Fruit fly (Drosophila melanogaster) whole organism, embryonic: ENCODE results near the gene eco.

Experiments
- Atf6 ChIP-seq: fragments of 200-800 bp; sonication (Bioruptor generic); IDR thresholded peaks from 2 replicates; pipeline ENCODE4 v1.3.6; 2022; ENCODE audit warnings: missing biosample characterization, missing genetic modification characterization
- CG11560 ChIP-seq: fragments of 200-800 bp; sonication (Bioruptor generic); IDR thresholded peaks from 3 replicates; pipeline ENCODE4 v1.3.6; 2022; ENCODE audit warnings: missing biosample characterization, missing genetic modification characterization
- CG1233 ChIP-seq: fragments of 200-800 bp; sonication (Bioruptor generic); optimal IDR thresholded peaks from 4 replicates; lab custom pipeline; 2018; ENCODE audit warnings: missing biosample characterization, mild to moderate bottlenecking, missing genetic modification characterization
- CG13775 ChIP-seq: fragments of 200-800 bp; sonication (Bioruptor generic); optimal IDR thresholded peaks from 3 replicates; lab custom pipeline; 2017; ENCODE audit warnings: missing biosample characterization, mild to moderate bottlenecking, missing genetic modification characterization
- CG15479 ChIP-seq: fragments of 200-800 bp; sonication (Bioruptor generic); optimal IDR thresholded peaks from 3 replicates; lab custom pipeline; 2019; ENCODE audit warnings: missing biosample characterization, mild to moderate bottlenecking, missing genetic modification characterization, moderate library complexity
- CG16815 ChIP-seq: fragments of 200-800 bp; sonication (Bioruptor generic); optimal IDR thresholded peaks from 3 replicates; lab custom pipeline; 2017; ENCODE audit warnings: missing biosample characterization, mild to moderate bottlenecking, missing genetic modification characterization
- CG17568 ChIP-seq: fragments of 200-800 bp; sonication (Bioruptor generic); optimal IDR thresholded peaks from 2 replicates; lab custom pipeline; 2018; ENCODE audit warnings: missing biosample characterization, mild to moderate bottlenecking, missing genetic modification characterization, moderate library complexity
- CG2120 ChIP-seq: fragments of 200-800 bp; sonication (Bioruptor generic); optimal IDR thresholded peaks from 3 replicates; lab custom pipeline; 2016; ENCODE audit warnings: missing biosample characterization, missing genetic modification characterization
- CG2199 ChIP-seq: fragments of 200-800 bp; sonication (Bioruptor generic); IDR thresholded peaks from 3 replicates; pipeline ENCODE4 v1.3.6; 2022; ENCODE audit warnings: missing biosample characterization, missing genetic modification characterization
- CG30020 ChIP-seq: fragments of 200-800 bp; optimal IDR thresholded peaks from 2 replicates; lab custom pipeline; 2019; ENCODE audit warnings: missing biosample characterization, mild to moderate bottlenecking, missing genetic modification characterization, moderate library complexity
- CG31441 ChIP-seq: fragments of 200-800 bp; sonication (Bioruptor generic); IDR thresholded peaks from 2 replicates; pipeline ENCODE4 v1.3.6; 2022; ENCODE audit warnings: missing biosample characterization, missing genetic modification characterization
- CG34422 ChIP-seq: fragments of 200-800 bp; sonication (Bioruptor generic); IDR thresholded peaks from 3 replicates; pipeline ENCODE4 v1.3.6; 2022; ENCODE audit warnings: missing biosample characterization, missing genetic modification characterization
- CG3847 ChIP-seq: fragments of 200-800 bp; sonication (Bioruptor generic); IDR thresholded peaks from 2 replicates; pipeline ENCODE4 v1.3.6; 2022; ENCODE audit warnings: missing biosample characterization, missing genetic modification characterization
- CG4424 ChIP-seq: fragments of 200-800 bp; sonication (Bioruptor generic); optimal IDR thresholded peaks from 3 replicates; lab custom pipeline; 2016; ENCODE audit warnings: missing biosample characterization, missing genetic modification characterization
- CG4617 ChIP-seq: fragments of 200-800 bp; sonication (Bioruptor generic); optimal IDR thresholded peaks from 3 replicates; lab custom pipeline; 2016; ENCODE audit warnings: missing biosample characterization, missing genetic modification characterization, borderline replicate concordance
- CG5953 ChIP-seq: fragments of 200-800 bp; sonication (Bioruptor generic); IDR thresholded peaks from 2 replicates; pipeline ENCODE4 v1.3.6; 2022; ENCODE audit warnings: missing biosample characterization, missing genetic modification characterization
- CG6175 ChIP-seq: fragments of 200-800 bp; sonication (Bioruptor generic); IDR thresholded peaks from 3 replicates; pipeline ENCODE4 v1.3.6; 2022; ENCODE audit warnings: missing biosample characterization, missing genetic modification characterization
- CG6791 ChIP-seq: fragments of 200-800 bp; sonication (Bioruptor generic); IDR thresholded peaks from 3 replicates; pipeline ENCODE4 v1.3.6; 2022; ENCODE audit warnings: missing biosample characterization, missing genetic modification characterization; ENCODE audit not compliant: partially characterized antibody
- CG7786 ChIP-seq: fragments of 200-800 bp; sonication (Bioruptor generic); optimal IDR thresholded peaks from 2 replicates; lab custom pipeline; 2016; ENCODE audit warnings: missing biosample characterization, missing genetic modification characterization
- CG7839 ChIP-seq: fragments of 200-800 bp; sonication (Bioruptor generic); optimal IDR thresholded peaks from 3 replicates; lab custom pipeline; 2018; ENCODE audit warnings: missing biosample characterization, mild to moderate bottlenecking, missing genetic modification characterization, moderate library complexity
- CG8290 ChIP-seq, 3 experiments: fragments of 200-800 bp; sonication (Bioruptor generic); optimal IDR thresholded peaks; 2 replicates each; lab custom pipeline; 2016 to 2019; ENCODE audit warnings: missing biosample characterization in 3 of 3, missing genetic modification characterization in 3 of 3, mild to moderate bottlenecking in 2 of 3, moderate library complexity in 1 of 3
- CTCF ChIP-seq: fragments of 200-800 bp; sonication (Bioruptor generic); optimal IDR thresholded peaks from 2 replicates; lab custom pipeline; 2017; ENCODE audit warnings: missing biosample characterization, mild to moderate bottlenecking, missing genetic modification characterization, moderate library complexity
- Dip3 ChIP-seq: fragments of 200-800 bp; sonication (Bioruptor generic); optimal IDR thresholded peaks from 3 replicates; lab custom pipeline; 2016; ENCODE audit warnings: missing biosample characterization, missing genetic modification characterization
- Dp ChIP-seq: fragments of 200-800 bp; sonication (Bioruptor generic); optimal IDR thresholded peaks from 2 replicates; lab custom pipeline; 2018; ENCODE audit warnings: missing biosample characterization, mild to moderate bottlenecking, missing genetic modification characterization, moderate library complexity
- Fer1 ChIP-seq: fragments of 200-800 bp; sonication (Bioruptor generic); optimal IDR thresholded peaks from 2 replicates; lab custom pipeline; 2017; ENCODE audit warnings: missing biosample characterization, mild to moderate bottlenecking, missing genetic modification characterization
- Fer3 ChIP-seq: fragments of 200-800 bp; sonication (Bioruptor generic); optimal IDR thresholded peaks from 2 replicates; lab custom pipeline; 2018; ENCODE audit warnings: missing biosample characterization, mild to moderate bottlenecking, missing genetic modification characterization, moderate library complexity
- HLH4C ChIP-seq: fragments of 200-800 bp; sonication (Bioruptor generic); IDR thresholded peaks from 3 replicates; pipeline ENCODE4 v1.3.6; 2022; ENCODE audit warnings: missing biosample characterization, missing genetic modification characterization; ENCODE audit not compliant: partially characterized antibody
- MTF-1 ChIP-seq: fragments of 200-800 bp; sonication (Bioruptor generic); optimal IDR thresholded peaks from 2 replicates; lab custom pipeline; 2018; ENCODE audit warnings: missing biosample characterization, mild to moderate bottlenecking, missing genetic modification characterization, borderline replicate concordance
- Max ChIP-seq: fragments of 200-800 bp; sonication (Bioruptor generic); optimal IDR thresholded peaks from 2 replicates; lab custom pipeline; 2016; ENCODE audit warnings: missing biosample characterization, mild to moderate bottlenecking, missing genetic modification characterization
- Opbp ChIP-seq: fragments of 200-800 bp; sonication (Bioruptor generic); IDR thresholded peaks from 3 replicates; pipeline ENCODE4 v1.3.6; 2022; ENCODE audit warnings: missing biosample characterization, missing genetic modification characterization; ENCODE audit not compliant: partially characterized antibody
- Sox102F ChIP-seq: fragments of 200-800 bp; sonication (Bioruptor generic); optimal IDR thresholded peaks from 2 replicates; lab custom pipeline; 2018; ENCODE audit warnings: missing biosample characterization, mild to moderate bottlenecking, missing genetic modification characterization, moderate library complexity
- Tbp ChIP-seq: fragments of >200 bp; optimal IDR thresholded peaks from 2 replicates; lab custom pipeline; 2018; ENCODE audit warnings: missing biosample characterization, missing genetic modification characterization
- aop ChIP-seq: fragments of 200-800 bp; sonication (Bioruptor generic); IDR thresholded peaks from 2 replicates; pipeline ENCODE4 v1.3.6; 2022; ENCODE audit warnings: missing biosample characterization, missing genetic modification characterization
- chm ChIP-seq: fragments of 200-800 bp; sonication (Bioruptor generic); IDR thresholded peaks from 2 replicates; pipeline ENCODE4 v1.3.6; 2022; ENCODE audit warnings: missing biosample characterization, missing genetic modification characterization
- da ChIP-seq: fragments of 200-800 bp; sonication (Bioruptor generic); optimal IDR thresholded peaks from 2 replicates; lab custom pipeline; 2016; ENCODE audit warnings: missing biosample characterization, missing genetic modification characterization
- gcm2 ChIP-seq: fragments of 200-800 bp; sonication (Bioruptor generic); optimal IDR thresholded peaks from 2 replicates; lab custom pipeline; 2016; ENCODE audit warnings: missing biosample characterization, missing genetic modification characterization
- gem ChIP-seq: fragments of 200-800 bp; sonication (Bioruptor generic); optimal IDR thresholded peaks from 2 replicates; lab custom pipeline; 2019; ENCODE audit warnings: missing biosample characterization, mild to moderate bottlenecking, missing genetic modification characterization, moderate library complexity
- gfzf ChIP-seq: fragments of 200-800 bp; sonication (Bioruptor generic); optimal IDR thresholded peaks from 2 replicates; lab custom pipeline; 2016; ENCODE audit warnings: missing biosample characterization, mild to moderate bottlenecking, missing genetic modification characterization, moderate library complexity
- grau ChIP-seq: fragments of 200-800 bp; optimal IDR thresholded peaks from 3 replicates; lab custom pipeline; 2019; ENCODE audit warnings: missing biosample characterization, mild to moderate bottlenecking, missing genetic modification characterization, moderate library complexity
- ham ChIP-seq: fragments of 200-800 bp; sonication (Bioruptor generic); IDR thresholded peaks from 2 replicates; pipeline ENCODE4 v1.3.6; 2022; ENCODE audit warnings: missing biosample characterization, missing genetic modification characterization
- hb ChIP-seq: fragments of 200-800 bp; sonication (Bioruptor generic); IDR thresholded peaks from 3 replicates; pipeline ENCODE4 v1.3.6; 2022; ENCODE audit warnings: missing biosample characterization, missing genetic modification characterization; ENCODE audit not compliant: partially characterized antibody
- ken ChIP-seq: fragments of 200-800 bp; sonication (Bioruptor generic); IDR thresholded peaks from 3 replicates; pipeline ENCODE4 v1.3.6; 2022; ENCODE audit warnings: missing biosample characterization, missing genetic modification characterization
- kni ChIP-seq: fragments of 200-800 bp; sonication (Bioruptor generic); optimal IDR thresholded peaks from 3 replicates; lab custom pipeline; 2017; ENCODE audit warnings: mild to moderate bottlenecking, missing biosample characterization, missing genetic modification reagents, missing genetic modification characterization
- lab ChIP-seq: fragments of 200-800 bp; sonication (Bioruptor generic); optimal IDR thresholded peaks from 3 replicates; lab custom pipeline; 2017; ENCODE audit warnings: missing biosample characterization, missing genetic modification characterization, mild to moderate bottlenecking, moderate library complexity, missing genetic modification reagents
- odd ChIP-seq: fragments of 200-800 bp; sonication (Bioruptor generic); optimal IDR thresholded peaks from 2 replicates; lab custom pipeline; 2017; ENCODE audit warnings: missing biosample characterization, mild to moderate bottlenecking, missing genetic modification characterization
- ro ChIP-seq: fragments of 200-800 bp; sonication (Bioruptor generic); IDR thresholded peaks from 2 replicates; pipeline ENCODE4 v1.3.6; 2022; ENCODE audit warnings: missing biosample characterization, missing genetic modification characterization
- tin ChIP-seq: fragments of 200-800 bp; sonication (Bioruptor generic); optimal IDR thresholded peaks from 3 replicates; lab custom pipeline; 2016; ENCODE audit warnings: missing biosample characterization, missing genetic modification characterization
- tx ChIP-seq: fragments of 200-800 bp; sonication (Bioruptor generic); optimal IDR thresholded peaks from 2 replicates; lab custom pipeline; 2016; ENCODE audit warnings: missing biosample characterization, missing genetic modification characterization
- vnd ChIP-seq: fragments of 200-800 bp; sonication (Bioruptor generic); IDR thresholded peaks from 3 replicates; pipeline ENCODE4 v1.3.6; 2022; ENCODE audit warnings: missing biosample characterization, missing genetic modification characterization; ENCODE audit not compliant: partially characterized antibody

The eco gene

dm6 chr3L:7328567-7329253 is 10.4 kb downstream of the eco start, which contains the start of the genes mrva, CG42307 and mus312 (continued):
- TF ChIP-seq Fer3 (tag; lab: Kevin White, UChicago): peak; percentile 91
- peak; percentile 69 for TF ChIP-seq Atf6 (GFP tag; lab: Robert Waterston, UW)
- peak; percentile 70 for TF ChIP-seq CG11560 (tag; lab: Robert Waterston, UW)
- no peak for TF ChIP-seq gcm2
- no peak for TF ChIP-seq CG17568 (GFP tag; lab: Kevin White, UChicago)
- TF ChIP-seq Opbp (GFP tag; lab: Robert Waterston, UW): peak; percentile 38; the same call in 1 of the 3 replicates
- TF ChIP-seq Sox102F: no peak
- TF ChIP-seq kni (GFP tag; lab: Kevin White, UChicago): peak; percentile 30
- TF ChIP-seq CG4617: peak; percentile 87
- no peak; the same call in 1 of the 2 replicates for TF ChIP-seq CG31441
- no peak for TF ChIP-seq CG7839 (tag; lab: Kevin White, UChicago)
- peak; percentile 27 for TF ChIP-seq CG15479 (GFP tag; lab: Kevin White, UChicago)
- TF ChIP-seq tx (GFP tag; lab: Kevin White, UChicago): no peak
- peak; percentile 19 for TF ChIP-seq Dp (GFP tag; lab: Kevin White, UChicago)
- TF ChIP-seq CG5953 (GFP tag; lab: Robert Waterston, UW): peak; percentile 68; the same call in 1 of the 2 replicates
- TF ChIP-seq lab: peak; percentile 90
- TF ChIP-seq chm (GFP tag; lab: Robert Waterston, UW): peak; percentile 80
- peak; percentile 82 for TF ChIP-seq tin (GFP tag; lab: Kevin White, UChicago)
- TF ChIP-seq gem (tag; lab: Kevin White, UChicago): peak; percentile 96
- TF ChIP-seq CG7786 (GFP tag; lab: Kevin White, UChicago): no peak
- peak; percentile 86 for TF ChIP-seq CG34422 (GFP tag; lab: Robert Waterston, UW)
- TF ChIP-seq CG16815 (GFP tag; lab: Kevin White, UChicago): peak; percentile 68
- peak; percentile 91 for TF ChIP-seq MTF-1
- no peak for TF ChIP-seq ham (GFP tag; lab: Robert Waterston, UW)
- TF ChIP-seq odd: peak; percentile 88
- TF ChIP-seq CG6175 (GFP tag; lab: Robert Waterston, UW): peak; percentile 34; the same call in 1 of the 3 replicates
- TF ChIP-seq CG13775 (GFP tag; lab: Kevin White, UChicago): peak; percentile 93
- no peak for TF ChIP-seq CG2199 (GFP tag; lab: Robert Waterston, UW)
- TF ChIP-seq Fer1 (GFP tag; lab: Kevin White, UChicago): peak; percentile 89
- peak; percentile 94 for TF ChIP-seq grau (tag; lab: Kevin White, UChicago)
- TF ChIP-seq CG1233 (GFP tag; lab: Kevin White, UChicago): peak; percentile 57
- peak; percentile 63 for TF ChIP-seq ro (GFP tag; lab: Robert Waterston, UW)
- peak; percentile 71 for TF ChIP-seq Max (GFP tag; lab: Kevin White, UChicago)
- peak; percentile 66 for TF ChIP-seq CG8290 (GFP tag; optimal IDR thresholded peaks at IDR 0.05; lab: Kevin White, UChicago)
- TF ChIP-seq CG8290 (tag; optimal IDR thresholded peaks at IDR 0.05; lab: Kevin White, UChicago): no peak
- peak; percentile 32; the same call in 1 of the 3 replicates for TF ChIP-seq HLH4C (GFP tag; lab: Robert Waterston, UW)
- no peak for TF ChIP-seq gfzf (GFP tag; lab: Kevin White, UChicago)
- TF ChIP-seq Dip3: peak; percentile 43
- no peak for TF ChIP-seq da
- TF ChIP-seq CG6791 (GFP tag; lab: Robert Waterston, UW): 0 out of 3 replicates have a peak, but pooled peaks have one; percentile 55
- TF ChIP-seq CTCF (GFP tag; lab: Kevin White, UChicago): peak; percentile 4
- TF ChIP-seq vnd (GFP tag; lab: Robert Waterston, UW): no peak
- TF ChIP-seq Tbp: no peak
- TF ChIP-seq CG30020 (tag; lab: Kevin White, UChicago): peak; percentile 88
- TF ChIP-seq aop (GFP tag; lab: Robert Waterston, UW): no peak
- no peak for TF ChIP-seq hb (GFP tag; lab: Robert Waterston, UW)
- peak; percentile 80 for TF ChIP-seq CG4424 (GFP tag; lab: Kevin White, UChicago)
- TF ChIP-seq CG3847 (GFP tag; lab: Robert Waterston, UW): peak; percentile 93
- TF ChIP-seq ken: peak; percentile 68
- TF ChIP-seq CG2120 (GFP tag; lab: Kevin White, UChicago): peak; percentile 75
